Fruit fly (Drosophila melanogaster) whole organism, wandering third instar larva: ENCODE results near the gene Syt7.

Experiments
- Abd-B ChIP-seq: fragments of >200 bp; optimal IDR thresholded peaks from 2 replicates; lab custom pipeline; 2017; ENCODE audit warnings: missing biosample characterization, missing genetic modification characterization
- GATAd ChIP-seq: sonication (Bioruptor generic); optimal IDR thresholded peaks from 2 replicates; lab custom pipeline; 2016; ENCODE audit warnings: missing biosample characterization, missing genetic modification characterization
- Hr78 ChIP-seq: fragments of >200 bp; optimal IDR thresholded peaks from 2 replicates; lab custom pipeline; 2017; ENCODE audit warnings: missing biosample characterization, missing genetic modification characterization
- Jra ChIP-seq: sonication (Bioruptor generic); optimal IDR thresholded peaks from 2 replicates; lab custom pipeline; 2016; ENCODE audit warnings: missing biosample characterization, missing genetic modification characterization
- Mio ChIP-seq: sonication (Bioruptor generic); optimal IDR thresholded peaks from 2 replicates; lab custom pipeline; 2016; ENCODE audit warnings: missing biosample characterization, missing genetic modification characterization
- Myc ChIP-seq: fragments of >200 bp; optimal IDR thresholded peaks from 2 replicates; lab custom pipeline; 2017
- N ChIP-seq: fragments of >200 bp; optimal IDR thresholded peaks from 2 replicates; lab custom pipeline; 2018; ENCODE audit warnings: missing biosample characterization, missing external identifiers, missing genetic modification characterization
- OdsH ChIP-seq: fragments of 200-800 bp; sonication (Bioruptor generic); optimal IDR thresholded peaks from 2 replicates; lab custom pipeline; 2016; ENCODE audit warnings: missing biosample characterization, mild to moderate bottlenecking, missing genetic modification characterization
- Rel ChIP-seq, 2 experiments: fragments of 200-800 bp; sonication (Bioruptor generic) in 1 of 2; optimal IDR thresholded peaks; 2 replicates in 1 of 2; 3 replicates in 1 of 2; lab custom pipeline; 2016 to 2019; ENCODE audit warnings: mild to moderate bottlenecking in 2 of 2, missing biosample characterization in 2 of 2, missing genetic modification characterization in 2 of 2, moderate library complexity in 1 of 2
- Vsx2 ChIP-seq: fragments of 200-300, 225-300 bp; sonication (Bioruptor generic); optimal IDR thresholded peaks from 2 replicates; lab custom pipeline; 2018; ENCODE audit warnings: missing biosample characterization, missing genetic modification characterization; ENCODE audit not compliant: partially characterized antibody
- br ChIP-seq: fragments of 200-800 bp; sonication (Bioruptor generic); optimal IDR thresholded peaks from 2 replicates; lab custom pipeline; 2016; ENCODE audit warnings: missing biosample characterization, missing genetic modification characterization
- brk ChIP-seq: fragments of 200-800 bp; sonication (Bioruptor generic); optimal IDR thresholded peaks from 2 replicates; lab custom pipeline; 2016; ENCODE audit warnings: missing biosample characterization, mild to moderate bottlenecking, missing genetic modification characterization
- dmrt93B ChIP-seq: fragments of 200-800 bp; sonication (Bioruptor generic); optimal IDR thresholded peaks from 2 replicates; lab custom pipeline; 2018; ENCODE audit warnings: missing biosample characterization, mild to moderate bottlenecking, missing genetic modification characterization
- dsf ChIP-seq: sonication (Bioruptor generic); optimal IDR thresholded peaks from 2 replicates; lab custom pipeline; 2016; ENCODE audit warnings: missing biosample characterization, missing genetic modification characterization, borderline replicate concordance
- ey ChIP-seq: fragments of 200-800 bp; sonication (Bioruptor generic); optimal IDR thresholded peaks from 2 replicates; lab custom pipeline; 2016; ENCODE audit warnings: missing biosample characterization, missing genetic modification characterization
- foxo ChIP-seq, 2 experiments: fragments of 200-800 bp; sonication (Bioruptor generic); optimal IDR thresholded peaks; 2 replicates in 1 of 2; 3 replicates in 1 of 2; lab custom pipeline; 2016 to 2017; ENCODE audit warnings: missing biosample characterization in 2 of 2, missing genetic modification characterization in 2 of 2
- fru ChIP-seq: fragments of 200-800 bp; sonication (Bioruptor generic); optimal IDR thresholded peaks from 3 replicates; lab custom pipeline; 2016; ENCODE audit warnings: missing biosample characterization, mild to moderate bottlenecking, missing genetic modification characterization
- h ChIP-seq: fragments of 200-800 bp; sonication (Bioruptor generic); optimal IDR thresholded peaks from 3 replicates; lab custom pipeline; 2016; ENCODE audit warnings: missing biosample characterization, mild to moderate bottlenecking, missing genetic modification characterization
- jim ChIP-seq: fragments of 175-275, 200-325 bp; sonication (Bioruptor generic); optimal IDR thresholded peaks from 2 replicates; lab custom pipeline; 2016; ENCODE audit warnings: missing biosample characterization, mild to moderate bottlenecking, missing genetic modification characterization
- lola ChIP-seq: fragments of >200 bp; optimal IDR thresholded peaks from 2 replicates; lab custom pipeline; 2017; ENCODE audit warnings: missing biosample characterization, missing genetic modification characterization
- psq ChIP-seq: fragments of 200-800 bp; sonication (Bioruptor generic); optimal IDR thresholded peaks from 3 replicates; lab custom pipeline; 2017; ENCODE audit warnings: missing biosample characterization, mild to moderate bottlenecking, missing genetic modification characterization, moderate library complexity
- sage ChIP-seq: fragments of 200-800 bp; sonication (Bioruptor generic); optimal IDR thresholded peaks from 2 replicates; lab custom pipeline; 2016; ENCODE audit warnings: missing biosample characterization, mild to moderate bottlenecking, missing genetic modification characterization
- sv ChIP-seq: fragments of 200-800 bp; sonication (Bioruptor generic); optimal IDR thresholded peaks from 3 replicates; lab custom pipeline; 2016; ENCODE audit warnings: missing biosample characterization, missing genetic modification characterization
- tai ChIP-seq: sonication (Bioruptor generic); optimal IDR thresholded peaks from 2 replicates; lab custom pipeline; 2016; ENCODE audit warnings: missing biosample characterization, missing genetic modification characterization

The Syt7 gene

dm6 chr4:238400-238799, 67.9 kb downstream of the Syt7 start:
- no peak for TF ChIP-seq foxo (GFP tag; optimal IDR thresholded peaks at IDR 0.05; lab: Kevin White, UChicago)
- TF ChIP-seq OdsH, result no peak
- TF ChIP-seq ey (GFP tag; lab: Kevin White, UChicago), result no peak
- no peak for TF ChIP-seq h (GFP tag; lab: Kevin White, UChicago)
- TF ChIP-seq Myc (lab: Kevin White, UChicago), result no peak
- no peak for TF ChIP-seq sage (GFP tag; lab: Kevin White, UChicago)
- TF ChIP-seq psq, result no peak
- TF ChIP-seq Jra, result no peak
- no peak for TF ChIP-seq brk
- no peak for TF ChIP-seq Hr78 (GFP tag; lab: Kevin White, UChicago)
- TF ChIP-seq Abd-B (GFP tag; lab: Kevin White, UChicago), result no peak

dm6 chr4:231185-231584, 75.1 kb downstream of the Syt7 start:
- no peak for TF ChIP-seq Hr78 (GFP tag; lab: Kevin White, UChicago)
- TF ChIP-seq h (GFP tag; lab: Kevin White, UChicago), result no peak
- no peak for TF ChIP-seq dmrt93B (GFP tag; lab: Kevin White, UChicago)
- no peak for TF ChIP-seq foxo (GFP tag; optimal IDR thresholded peaks at IDR 0.05; lab: Kevin White, UChicago)
- no peak for TF ChIP-seq N (GFP tag; lab: Kevin White, UChicago)
- TF ChIP-seq dsf (GFP tag; lab: Kevin White, UChicago), result no peak
- TF ChIP-seq jim, result no peak
- TF ChIP-seq, all 38 proteins: peak for 0

dm6 chr4:230430-230829, 75.9 kb downstream of the Syt7 start, which contains the start of gene CG1674:
Gene CG1674 (plus strand): TSS chr4:230730.
- no peak for TF ChIP-seq tai
- TF ChIP-seq Abd-B (GFP tag; lab: Kevin White, UChicago), result no peak
- no peak for TF ChIP-seq fru (GFP tag; lab: Kevin White, UChicago)
- TF ChIP-seq GATAd (GFP tag; lab: Kevin White, UChicago), result no peak
- TF ChIP-seq N (GFP tag; lab: Kevin White, UChicago), result no peak
- no peak for TF ChIP-seq Mio (GFP tag; lab: Kevin White, UChicago)
- TF ChIP-seq Jra, result no peak
- no peak for TF ChIP-seq lola (GFP tag; lab: Kevin White, UChicago)
- no peak for TF ChIP-seq Rel (GFP tag; optimal IDR thresholded peaks at IDR 0.05; lab: Kevin White, UChicago)
- no peak for TF ChIP-seq Rel (tag; optimal IDR thresholded peaks at IDR 0.05; lab: Kevin White, UChicago)
- TF ChIP-seq br (GFP tag; lab: Kevin White, UChicago), result no peak
- no peak for TF ChIP-seq sv (GFP tag; lab: Kevin White, UChicago)
- TF ChIP-seq foxo (GFP tag; optimal IDR thresholded peaks at IDR 0.05; lab: Kevin White, UChicago), result no peak
- TF ChIP-seq Vsx2 (GFP tag; lab: Kevin White, UChicago), result no peak
